Worm (Caenorhabditis elegans) whole organism, L1 larva: ENCODE measurements around the gene C29E4.12.

ENCODE experiments used
- C04F5.9 ChIP-seq: sonication (generic microtip); optimal IDR thresholded peaks from 2 replicates; lab custom pipeline; 2016; ENCODE audit warnings: missing genetic modification characterization, missing compliant biosample characterization
- C34B4.2 ChIP-seq: sonication (generic microtip); optimal IDR thresholded peaks from 2 replicates; lab custom pipeline; 2017; ENCODE audit warnings: mild to moderate bottlenecking, missing genetic modification characterization, missing compliant biosample characterization
- ama-1 ChIP-seq: fragments of 150-350 bp; optimal IDR thresholded peaks from 2 replicates; lab custom pipeline; 2014
- ceh-82 ChIP-seq, 3 experiments: fragments of 150-350 bp in 1 of 3; sonication (generic microtip) in 2 of 3; optimal IDR thresholded peaks; 2 replicates each; lab custom pipeline; 2014 to 2017; ENCODE audit warnings: missing biosample characterization in 3 of 3, missing genetic modification characterization in 3 of 3
- dsc-1 ChIP-seq: sonication (generic microtip); optimal IDR thresholded peaks from 2 replicates; lab custom pipeline; 2016; ENCODE audit warnings: mild to moderate bottlenecking, missing genetic modification characterization, missing compliant biosample characterization
- efl-1 ChIP-seq, 4 experiments: fragments of 150-350 bp; optimal IDR thresholded peaks in 3 of 4; peaks in 1 of 4; 1 replicate in 1 of 4; 2 replicates in 3 of 4; lab custom pipeline; 2014; ENCODE audit warnings: missing biosample characterization in 2 of 4, missing genetic modification characterization in 2 of 4, missing genetic modification reagents in 2 of 4
- efl-3 ChIP-seq: fragments of 200-800 bp; sonication (Bioruptor generic); optimal IDR thresholded peaks from 2 replicates; lab custom pipeline; 2018; ENCODE audit warnings: mild to moderate bottlenecking, missing genetic modification characterization, missing compliant biosample characterization
- egl-27 ChIP-seq, 2 experiments: fragments of 150-350 bp in 1 of 2; sonication (generic microtip); optimal IDR thresholded peaks; 3 replicates each; lab custom pipeline; 2017 to 2018; ENCODE audit warnings: missing biosample characterization in 2 of 2, missing genetic modification characterization in 2 of 2, missing genetic modification reagents in 2 of 2
- elt-3 ChIP-seq, 6 experiments: fragments of 150-350 bp in 1 of 6; sonication (generic microtip); optimal IDR thresholded peaks; 2 replicates each; lab custom pipeline; 2017 to 2018; ENCODE audit warnings: missing biosample characterization in 6 of 6, missing genetic modification characterization in 6 of 6, inconsistent platforms in 1 of 6
- fkh-4 ChIP-seq: sonication (generic microtip); optimal IDR thresholded peaks from 2 replicates; lab custom pipeline; 2016; ENCODE audit warnings: missing compliant biosample characterization, missing genetic modification characterization, borderline replicate concordance
- fos-1 ChIP-seq: fragments of 150-350 bp; optimal IDR thresholded peaks from 2 replicates; lab custom pipeline; 2014; ENCODE audit warnings: missing biosample characterization, missing genetic modification characterization
- lin-13 ChIP-seq: fragments of 150-350 bp; optimal IDR thresholded peaks from 2 replicates; lab custom pipeline; 2014; ENCODE audit warnings: missing biosample characterization, missing genetic modification reagents, missing genetic modification characterization
- lin-15B ChIP-seq: fragments of 150-350 bp; sonication (generic microtip); optimal IDR thresholded peaks from 3 replicates; lab custom pipeline; 2014; ENCODE audit warnings: missing biosample characterization, missing genetic modification characterization
- lin-39 ChIP-seq: fragments of 150-350 bp; optimal IDR thresholded peaks from 2 replicates; lab custom pipeline; 2014; ENCODE audit warnings: missing biosample characterization, missing genetic modification reagents, missing genetic modification characterization
- lir-3 ChIP-seq: sonication (generic microtip); optimal IDR thresholded peaks from 2 replicates; lab custom pipeline; 2016; ENCODE audit warnings: mild to moderate bottlenecking, missing genetic modification characterization, moderate library complexity, missing compliant biosample characterization; ENCODE audit not compliant: poor library complexity
- lsy-2 ChIP-seq, 2 experiments: fragments of 150-350 bp; optimal IDR thresholded peaks; 2 replicates each; lab custom pipeline; 2014; ENCODE audit warnings: missing biosample characterization in 2 of 2, missing genetic modification characterization in 2 of 2
- mdl-1 ChIP-seq, 2 experiments: fragments of 150-350 bp; optimal IDR thresholded peaks; 2 replicates each; lab custom pipeline; 2014 to 2017; ENCODE audit warnings: missing biosample characterization in 2 of 2, missing genetic modification characterization in 2 of 2, inconsistent platforms in 1 of 2
- mef-2 ChIP-seq: fragments of 150-350 bp; optimal IDR thresholded peaks from 2 replicates; lab custom pipeline; 2014; ENCODE audit warnings: missing biosample characterization, missing genetic modification characterization
- nhr-19 ChIP-seq: fragments of 200-800 bp; sonication (Bioruptor generic); conservative IDR thresholded peaks from 2 replicates; pipeline ENCODE4 v1.3.6; 2022; ENCODE audit warnings: missing genetic modification characterization, missing compliant biosample characterization
- nhr-71 ChIP-seq: sonication (generic microtip); optimal IDR thresholded peaks from 2 replicates; lab custom pipeline; 2016; ENCODE audit warnings: mild to moderate bottlenecking, missing genetic modification characterization, moderate library complexity, missing compliant biosample characterization
- nhr-77 ChIP-seq: fragments of 150-350 bp; optimal IDR thresholded peaks from 2 replicates; lab custom pipeline; 2014; ENCODE audit warnings: missing biosample characterization, missing genetic modification characterization
- nhr-84 ChIP-seq: sonication (generic microtip); optimal IDR thresholded peaks from 2 replicates; lab custom pipeline; 2017; ENCODE audit warnings: missing biosample characterization, missing genetic modification characterization
- pag-3 ChIP-seq: sonication (generic microtip); optimal IDR thresholded peaks from 2 replicates; lab custom pipeline; 2017; ENCODE audit warnings: missing genetic modification characterization, mild to moderate bottlenecking, missing compliant biosample characterization, antibody characterized with exemption, borderline replicate concordance; ENCODE audit not compliant: insufficient read depth
- pax-3 ChIP-seq: fragments of 200-800 bp; sonication (Bioruptor generic); optimal IDR thresholded peaks from 2 replicates; lab custom pipeline; 2018; ENCODE audit warnings: mild to moderate bottlenecking, missing genetic modification characterization, moderate library complexity, missing compliant biosample characterization
- pqm-1 ChIP-seq: sonication (generic microtip); optimal IDR thresholded peaks from 3 replicates; lab custom pipeline; 2017; ENCODE audit warnings: missing biosample characterization, missing genetic modification characterization
- rnt-1 ChIP-seq: sonication (generic microtip); optimal IDR thresholded peaks from 2 replicates; lab custom pipeline; 2016; ENCODE audit warnings: mild to moderate bottlenecking, missing genetic modification characterization, moderate library complexity, missing compliant biosample characterization
- snpc-4 ChIP-seq: fragments of 150-350 bp; optimal IDR thresholded peaks from 2 replicates; lab custom pipeline; 2014; ENCODE audit warnings: missing biosample characterization, missing genetic modification characterization
- snu-23 ChIP-seq: sonication (generic microtip); optimal IDR thresholded peaks from 2 replicates; lab custom pipeline; 2016; ENCODE audit warnings: missing genetic modification characterization, missing compliant biosample characterization
- sup-37 ChIP-seq: fragments of 200-800 bp; sonication (Bioruptor generic); optimal IDR thresholded peaks from 2 replicates; lab custom pipeline; 2018; ENCODE audit warnings: mild to moderate bottlenecking, missing genetic modification characterization, missing compliant biosample characterization
- unc-98 ChIP-seq: fragments of 200-800 bp; sonication (Bioruptor generic); IDR thresholded peaks from 2 replicates; pipeline ENCODE4 v1.3.6; 2022; ENCODE audit warnings: missing genetic modification characterization, missing compliant biosample characterization
- xbp-1 ChIP-seq: sonication (generic microtip); optimal IDR thresholded peaks from 2 replicates; lab custom pipeline; 2016; ENCODE audit warnings: missing genetic modification characterization, missing compliant biosample characterization
- ztf-4 ChIP-seq: fragments of 150-350 bp; optimal IDR thresholded peaks from 2 replicates; lab custom pipeline; 2014; ENCODE audit warnings: missing biosample characterization, missing genetic modification characterization

The C29E4.12 gene

DNA sequence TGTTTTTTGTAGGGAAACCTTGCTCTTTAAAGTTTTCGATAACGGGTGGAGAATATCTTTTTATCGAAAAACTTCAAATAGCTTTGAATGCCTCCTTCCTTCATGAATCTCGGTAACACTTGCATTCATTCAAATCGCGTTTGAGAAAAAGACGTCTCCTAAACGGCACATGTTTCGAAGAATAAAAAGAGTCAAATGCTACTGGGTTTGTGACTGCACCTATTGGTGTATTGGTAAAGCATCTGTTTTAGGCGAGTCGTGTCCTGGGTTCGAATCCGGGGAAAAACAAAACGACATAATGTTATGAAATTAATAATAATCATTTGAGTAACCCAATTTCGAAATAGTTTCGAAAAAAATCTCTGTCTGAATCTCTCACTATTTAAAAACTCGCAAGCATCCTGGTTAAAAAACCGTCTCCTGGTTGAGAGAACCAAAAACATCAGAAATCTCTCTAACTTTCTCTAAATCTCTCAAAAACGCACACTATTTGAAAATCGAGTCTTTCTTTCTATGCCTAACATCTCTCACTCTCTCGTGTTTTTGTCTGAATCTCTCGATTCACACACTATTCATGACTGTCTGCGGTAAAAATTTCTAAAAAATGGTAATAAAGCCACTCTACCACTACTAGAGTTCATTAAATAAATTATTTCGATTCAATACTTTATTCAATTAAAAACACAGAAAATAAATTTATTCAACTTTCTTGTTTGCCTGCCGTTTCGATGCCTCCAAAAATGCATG, 25.2 kb downstream of the C29E4.12 start:
- TF ChIP-seq nhr-19 (GFP tag; lab: Robert Waterston, UW): 0 out of 2 replicates have a peak, but pooled peaks have one; percentile 18
- TF ChIP-seq dsc-1 (tag; lab: Kevin White, UChicago): peak; percentile 35

DNA sequence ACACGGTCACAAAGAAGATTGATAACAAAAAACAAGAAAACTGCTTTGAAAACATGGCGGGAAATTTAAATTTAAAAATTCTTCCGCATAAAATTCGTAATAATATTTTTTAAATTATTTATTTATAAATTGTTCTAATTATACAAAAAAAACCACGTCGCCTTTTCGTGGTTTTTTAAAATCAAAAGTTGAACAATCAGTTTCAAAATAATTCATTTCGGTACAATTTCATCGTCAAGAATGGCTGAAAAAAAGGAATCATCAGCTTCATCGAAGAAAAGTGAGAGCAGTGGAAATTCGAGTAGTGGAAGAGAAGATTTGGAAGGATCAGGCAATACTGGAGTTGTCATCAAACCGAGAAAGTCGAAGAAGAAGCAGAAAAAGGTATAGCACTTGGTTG, 28.2 kb downstream of the C29E4.12 start, which contains the start of the genes F54H12.8 and F54H12.7:
F54H12.8 (minus strand) TSS at position 101 of the 400 bp plus-strand sequence.
F54H12.7 (plus strand) TSS at position 229 of the 400 bp plus-strand sequence.
- TF ChIP-seq snpc-4 (tag; lab: Kevin White, UChicago): no peak
- TF ChIP-seq mdl-1 (tag; optimal IDR thresholded peaks at IDR 0.05; lab: Kevin White, UChicago): no peak
- no peak for TF ChIP-seq lir-3 (tag; lab: Kevin White, UChicago)
- TF ChIP-seq xbp-1 (tag; lab: Kevin White, UChicago): no peak
- TF ChIP-seq snu-23 (GFP tag; lab: Kevin White, UChicago): no peak
- no peak for TF ChIP-seq pag-3
- TF ChIP-seq efl-3 (GFP tag; lab: Kevin White, UChicago): no peak
- no peak for TF ChIP-seq mef-2 (tag; lab: Kevin White, UChicago)
- no peak for TF ChIP-seq unc-98 (GFP tag; lab: Robert Waterston, UW)
- TF ChIP-seq ceh-82 (tag; optimal IDR thresholded peaks at IDR 0.05; lab: Kevin White, UChicago): no peak
- TF ChIP-seq lin-13 (GFP tag; lab: Kevin White, UChicago): no peak
- TF ChIP-seq nhr-84 (tag; lab: Kevin White, UChicago): no peak
- TF ChIP-seq pqm-1 (tag; lab: Kevin White, UChicago): no peak
- no peak for TF ChIP-seq nhr-77
- no peak for TF ChIP-seq lin-39
- no peak for TF ChIP-seq fkh-4 (tag; lab: Kevin White, UChicago)

DNA sequence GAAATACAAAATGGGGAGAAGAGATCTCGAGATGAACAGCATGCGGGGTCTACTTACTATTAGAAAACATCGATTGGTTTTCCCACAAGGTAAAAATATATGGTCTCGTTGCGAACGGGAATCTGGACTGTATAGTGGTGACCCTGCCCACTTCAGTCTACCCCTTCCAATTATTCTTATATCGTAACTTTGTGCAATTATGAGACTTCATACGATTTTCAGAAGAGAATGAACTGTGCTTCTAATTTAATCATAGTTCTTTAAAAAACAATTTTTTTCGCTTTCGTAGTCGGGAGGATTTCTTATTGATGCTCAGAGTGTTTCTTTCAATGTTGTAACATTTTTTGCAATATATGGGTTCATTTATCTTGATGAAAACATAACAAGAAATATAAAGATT, 31.1 kb downstream of the C29E4.12 start, which contains the start of gene F54H12.5:
F54H12.5 (minus strand) TSS at position 101 of the 400 bp plus-strand sequence.
- TF ChIP-seq xbp-1 (tag; lab: Kevin White, UChicago): no peak
- TF ChIP-seq lsy-2 (tag; optimal IDR thresholded peaks at IDR 0.05; lab: Kevin White, UChicago): peak in 1 of 2 experiments; percentile 29
- TF ChIP-seq ama-1 (lab: Kevin White, UChicago): no peak
- TF ChIP-seq dsc-1 (tag; lab: Kevin White, UChicago): no peak
- TF ChIP-seq lin-15B (tag; lab: Kevin White, UChicago): no peak
- no peak for TF ChIP-seq rnt-1 (tag; lab: Kevin White, UChicago)
- peak; percentile 5 for TF ChIP-seq nhr-71 (tag; lab: Kevin White, UChicago)
- TF ChIP-seq egl-27 (tag; optimal IDR thresholded peaks at IDR 0.05; lab: Kevin White, UChicago): no peak
- no peak for TF ChIP-seq C04F5.9 (tag; lab: Kevin White, UChicago)

DNA sequence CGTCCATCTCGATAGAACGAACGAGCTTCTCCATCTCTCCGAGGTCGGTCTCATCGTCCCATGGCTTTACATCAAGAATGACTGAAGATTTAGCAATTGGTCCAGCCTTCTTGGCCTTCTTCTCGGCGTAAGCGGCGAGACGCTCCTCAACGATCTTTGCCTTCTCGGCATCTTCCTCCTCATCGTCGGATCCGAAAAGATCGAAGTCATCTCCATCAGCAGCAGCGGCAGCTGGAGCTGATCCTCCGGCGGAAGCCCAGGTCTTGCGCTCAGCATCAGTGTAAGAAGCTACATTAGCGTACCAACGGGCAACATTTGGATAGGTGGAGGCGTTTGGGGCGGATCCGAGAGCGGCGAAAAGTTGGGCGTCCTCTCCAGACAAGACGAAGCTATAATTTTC, 31.7 kb downstream of the C29E4.12 start:
- TF ChIP-seq pax-3 (tag; lab: Kevin White, UChicago) (no peak), C34B4.2 (no peak), efl-1 (optimal IDR thresholded peaks at IDR 0.05; lab: Kevin White, UChicago) (no peak), efl-1 (GFP tag; optimal IDR thresholded peaks at IDR 0.05 in 1 of 2; lab: Kevin White, UChicago) (no peak), sup-37 (GFP tag; lab: Kevin White, UChicago) (no peak), fos-1 (tag; lab: Kevin White, UChicago) (no peak), elt-3 (tag; optimal IDR thresholded peaks at IDR 0.05; lab: Kevin White, UChicago) (no peak), ztf-4 (tag; lab: Kevin White, UChicago) (no peak), mef-2 (tag; lab: Kevin White, UChicago) (no peak)
